Fruit fly (Drosophila melanogaster) whole organism, pupa: ENCODE data around the gene Smvt.

Experiments used
- CG10348 ChIP-seq: fragments of 200-800 bp; sonication (Bioruptor generic); IDR thresholded peaks from 2 replicates; pipeline ENCODE4 v1.3.6; 2022; ENCODE audit warnings: missing biosample characterization, missing genetic modification characterization
- CG13204 ChIP-seq: fragments of 200-800 bp; sonication (Bioruptor generic); optimal IDR thresholded peaks from 2 replicates; lab custom pipeline; 2018; ENCODE audit warnings: missing biosample characterization, mild to moderate bottlenecking, missing genetic modification characterization, moderate library complexity
- CG15710 ChIP-seq: fragments of 200-800 bp; sonication (Bioruptor generic); optimal IDR thresholded peaks from 2 replicates; lab custom pipeline; 2018; ENCODE audit warnings: missing biosample characterization, mild to moderate bottlenecking, missing genetic modification characterization, moderate library complexity
- CG17806 ChIP-seq: fragments of 200-800 bp; sonication (Bioruptor generic); optimal IDR thresholded peaks from 2 replicates; lab custom pipeline; 2018; ENCODE audit warnings: missing biosample characterization, mild to moderate bottlenecking, missing genetic modification characterization, moderate library complexity
- CG32121 ChIP-seq: fragments of 200-800 bp; sonication (Bioruptor generic); IDR thresholded peaks from 2 replicates; pipeline ENCODE4 v1.3.6; 2022; ENCODE audit warnings: missing biosample characterization, missing genetic modification characterization
- CG8301 ChIP-seq: fragments of 200-800 bp; sonication (Bioruptor generic); optimal IDR thresholded peaks from 2 replicates; lab custom pipeline; 2018; ENCODE audit warnings: missing biosample characterization, mild to moderate bottlenecking, missing genetic modification characterization
- D1 ChIP-seq: fragments of 200-800 bp; sonication (Bioruptor generic); optimal IDR thresholded peaks from 2 replicates; lab custom pipeline; 2018; ENCODE audit warnings: missing biosample characterization, mild to moderate bottlenecking, missing genetic modification characterization, moderate library complexity
- EcR ChIP-seq: fragments of 200-800 bp; sonication (Bioruptor generic); optimal IDR thresholded peaks from 3 replicates; lab custom pipeline; 2019; ENCODE audit warnings: missing biosample characterization, missing genetic modification characterization, mild to moderate bottlenecking, moderate library complexity, missing genetic modification reagents
- Ets98B ChIP-seq: fragments of 200-800 bp; sonication (Bioruptor generic); IDR thresholded peaks from 2 replicates; pipeline ENCODE4 v1.3.6; 2022; ENCODE audit warnings: missing biosample characterization, missing genetic modification characterization
- Pif1B ChIP-seq: fragments of 200-800 bp; sonication (Bioruptor generic); optimal IDR thresholded peaks from 3 replicates; lab custom pipeline; 2016; ENCODE audit warnings: missing biosample characterization, missing genetic modification characterization
- Snoo ChIP-seq: fragments of 200-800 bp; sonication (Bioruptor generic); optimal IDR thresholded peaks from 3 replicates; lab custom pipeline; 2017; ENCODE audit warnings: missing biosample characterization, mild to moderate bottlenecking, missing genetic modification characterization, inconsistent platforms
- fd96Ca ChIP-seq: fragments of 200-800 bp; sonication (Bioruptor generic); IDR thresholded peaks from 3 replicates; pipeline ENCODE4 v1.3.6; 2022; ENCODE audit warnings: missing biosample characterization, missing genetic modification characterization
- gl ChIP-seq: fragments of 200-800 bp; sonication (Bioruptor generic); optimal IDR thresholded peaks from 2 replicates; lab custom pipeline; 2018; ENCODE audit warnings: missing biosample characterization, mild to moderate bottlenecking, missing genetic modification characterization
- rn ChIP-seq: fragments of 200-800 bp; sonication (Bioruptor generic); IDR thresholded peaks from 2 replicates; pipeline ENCODE4 v1.3.6; 2022; ENCODE audit warnings: missing biosample characterization, missing genetic modification characterization

DNA sequence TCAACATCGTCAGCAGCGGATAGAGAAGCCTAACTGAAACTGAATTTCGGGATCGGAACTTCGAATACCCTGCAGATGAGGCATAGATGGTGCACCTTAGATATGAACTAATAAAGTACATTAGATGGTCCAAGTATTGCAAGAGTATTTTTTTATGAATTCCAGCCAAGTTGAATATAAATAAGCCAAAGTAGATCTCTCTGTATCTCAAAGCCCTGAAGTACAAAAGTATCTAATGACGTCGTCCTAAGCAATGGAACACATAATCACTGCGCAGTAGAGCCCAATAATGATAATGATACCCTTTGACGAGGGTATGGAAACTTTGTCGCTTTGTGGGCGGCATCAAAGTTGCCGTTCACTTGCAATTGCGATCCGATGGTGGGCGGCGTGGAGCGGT is 51.6 kb downstream of the Smvt start:
- TF ChIP-seq CG15710 (tag; lab: Kevin White, UChicago) (no peak), CG10348 (GFP tag; lab: Robert Waterston, UW) (no peak), CG17806 (tag; lab: Kevin White, UChicago) (no peak), gl (no peak), rn (GFP tag; lab: Robert Waterston, UW) (no peak), CG8301 (tag; lab: Kevin White, UChicago) (peak; percentile 32), EcR (GFP tag; lab: Kevin White, UChicago) (no peak), CG32121 (GFP tag; lab: Robert Waterston, UW) (peak; percentile 49), Snoo (tag; lab: Kevin White, UChicago) (no peak), fd96Ca (GFP tag; lab: Robert Waterston, UW) (peak; percentile 51; the same call in 2 of the 3 replicates), CG13204 (GFP tag; lab: Kevin White, UChicago) (no peak), Ets98B (GFP tag; lab: Robert Waterston, UW) (peak; percentile 12; the same call in 1 of the 2 replicates), Pif1B (GFP tag; lab: Kevin White, UChicago) (no peak), D1 (no peak)
